Fruit fly (Drosophila melanogaster) whole organism, prepupa: ENCODE results near the gene CG3224.

ENCODE experiments used
- Blimp-1 ChIP-seq: fragments of 200-800 bp; sonication (Bioruptor generic); optimal IDR thresholded peaks from 3 replicates; lab custom pipeline; 2017; ENCODE audit warnings: missing biosample characterization, missing genetic modification characterization, mild to moderate bottlenecking, moderate library complexity, missing genetic modification reagents
- CG10631 ChIP-seq: fragments of 200-800 bp; sonication (Bioruptor generic); optimal IDR thresholded peaks from 2 replicates; lab custom pipeline; 2016; ENCODE audit warnings: missing biosample characterization, missing genetic modification characterization
- CG10669 ChIP-seq: fragments of 200-800 bp; sonication (Bioruptor generic); optimal IDR thresholded peaks from 3 replicates; lab custom pipeline; 2018; ENCODE audit warnings: missing biosample characterization, mild to moderate bottlenecking, missing genetic modification characterization, moderate library complexity
- CG11294 ChIP-seq: fragments of 200-800 bp; sonication (Bioruptor generic); IDR thresholded peaks from 2 replicates; pipeline ENCODE4 v1.3.6; 2022; ENCODE audit warnings: missing biosample characterization, missing genetic modification characterization
- CG11762 ChIP-seq: fragments of 200-800 bp; sonication (Bioruptor generic); optimal IDR thresholded peaks from 3 replicates; lab custom pipeline; 2016; ENCODE audit warnings: missing biosample characterization, missing genetic modification characterization; ENCODE audit not compliant: insufficient read depth
- CG11902 ChIP-seq: fragments of 200-800 bp; sonication (Bioruptor generic); optimal IDR thresholded peaks from 3 replicates; lab custom pipeline; 2016; ENCODE audit warnings: missing biosample characterization, missing genetic modification characterization
- CG15336 ChIP-seq: fragments of 200-800 bp; sonication (Bioruptor generic); IDR thresholded peaks from 2 replicates; pipeline ENCODE4 v1.3.6; 2022; ENCODE audit warnings: missing biosample characterization, missing genetic modification characterization
- CG16779 ChIP-seq: fragments of 200-800 bp; sonication (Bioruptor generic); optimal IDR thresholded peaks from 3 replicates; lab custom pipeline; 2017; ENCODE audit warnings: missing biosample characterization, mild to moderate bottlenecking, missing genetic modification characterization
- CG3032 ChIP-seq: fragments of 200-800 bp; optimal IDR thresholded peaks from 2 replicates; lab custom pipeline; 2019; ENCODE audit warnings: missing biosample characterization, mild to moderate bottlenecking, missing genetic modification characterization, moderate library complexity
- CG31627 ChIP-seq: fragments of 200-800 bp; sonication (Bioruptor generic); optimal IDR thresholded peaks from 3 replicates; lab custom pipeline; 2016; ENCODE audit warnings: missing biosample characterization, missing genetic modification characterization
- CG34406 ChIP-seq: fragments of 200-800 bp; sonication (Bioruptor generic); optimal IDR thresholded peaks from 3 replicates; lab custom pipeline; 2016; ENCODE audit warnings: missing biosample characterization, missing genetic modification characterization
- CG6276 ChIP-seq: fragments of 200-800 bp; sonication (Bioruptor generic); optimal IDR thresholded peaks from 2 replicates; lab custom pipeline; 2017; ENCODE audit warnings: missing biosample characterization, mild to moderate bottlenecking, missing genetic modification characterization
- CG6792 ChIP-seq: fragments of 200-800 bp; sonication (Bioruptor generic); optimal IDR thresholded peaks from 3 replicates; lab custom pipeline; 2016; ENCODE audit warnings: missing biosample characterization, missing genetic modification characterization
- CG6808 ChIP-seq: fragments of 200-800 bp; sonication (Bioruptor generic); optimal IDR thresholded peaks from 3 replicates; lab custom pipeline; 2017; ENCODE audit warnings: missing biosample characterization, missing genetic modification characterization, mild to moderate bottlenecking, moderate library complexity, missing genetic modification reagents
- CG6854 ChIP-seq: fragments of 200-800 bp; sonication (Bioruptor generic); optimal IDR thresholded peaks from 2 replicates; lab custom pipeline; 2017; ENCODE audit warnings: missing biosample characterization, mild to moderate bottlenecking, missing genetic modification characterization
- CG7368 ChIP-seq: fragments of 200-800 bp; sonication (Bioruptor generic); optimal IDR thresholded peaks from 3 replicates; lab custom pipeline; 2016; ENCODE audit warnings: missing biosample characterization, missing genetic modification characterization
- CG8119 ChIP-seq: fragments of 200-800 bp; sonication (Bioruptor generic); IDR thresholded peaks from 3 replicates; pipeline ENCODE4 v1.3.6; 2022; ENCODE audit warnings: missing biosample characterization, missing genetic modification characterization
- CG8319 ChIP-seq: fragments of 200-800 bp; sonication (Bioruptor generic); optimal IDR thresholded peaks from 3 replicates; lab custom pipeline; 2016; ENCODE audit warnings: missing biosample characterization, missing genetic modification characterization
- CG8632 ChIP-seq: fragments of 200-800 bp; sonication (Bioruptor generic); optimal IDR thresholded peaks from 3 replicates; lab custom pipeline; 2016; ENCODE audit warnings: missing biosample characterization, missing genetic modification characterization
- CG9139 ChIP-seq: fragments of 200-800 bp; sonication (Bioruptor generic); optimal IDR thresholded peaks from 3 replicates; lab custom pipeline; 2017; ENCODE audit warnings: missing biosample characterization, mild to moderate bottlenecking, missing genetic modification characterization
- Eip75B ChIP-seq: fragments of 200-800 bp; sonication (Bioruptor generic); optimal IDR thresholded peaks from 3 replicates; lab custom pipeline; 2016; ENCODE audit warnings: missing biosample characterization, missing genetic modification characterization
- Eip78C ChIP-seq: fragments of 200-800 bp; sonication (Bioruptor generic); peaks from one replicate; lab custom pipeline; 2016; ENCODE audit warnings: missing biosample characterization, missing genetic modification characterization
- Eip93F ChIP-seq: fragments of 200-800 bp; sonication (Bioruptor generic); optimal IDR thresholded peaks from 2 replicates; lab custom pipeline; 2016; ENCODE audit warnings: missing biosample characterization, mild to moderate bottlenecking, missing genetic modification characterization
- Ets96B ChIP-seq: fragments of 200-800 bp; optimal IDR thresholded peaks from 2 replicates; lab custom pipeline; 2019; ENCODE audit warnings: missing biosample characterization, mild to moderate bottlenecking, missing genetic modification characterization, moderate library complexity
- Hr38 ChIP-seq: sonication (Bioruptor generic); optimal IDR thresholded peaks from 2 replicates; lab custom pipeline; 2016; ENCODE audit warnings: missing biosample characterization, missing genetic modification characterization
- Hr39 ChIP-seq: fragments of 200-800 bp; sonication (Bioruptor generic); optimal IDR thresholded peaks from 2 replicates; lab custom pipeline; 2016; ENCODE audit warnings: missing biosample characterization, missing genetic modification characterization
- Hr4 ChIP-seq: fragments of 200-800 bp; sonication (Bioruptor generic); optimal IDR thresholded peaks from 3 replicates; lab custom pipeline; 2016; ENCODE audit warnings: missing biosample characterization, missing genetic modification characterization
- Lpt ChIP-seq: fragments of 200-800 bp; sonication (Bioruptor generic); optimal IDR thresholded peaks from 3 replicates; lab custom pipeline; 2016; ENCODE audit warnings: missing biosample characterization, missing genetic modification characterization
- Met ChIP-seq: fragments of 200-800 bp; sonication (Bioruptor generic); optimal IDR thresholded peaks from 3 replicates; lab custom pipeline; 2016; ENCODE audit warnings: missing biosample characterization, missing genetic modification characterization
- Sox102F ChIP-seq: fragments of 200-800 bp; sonication (Bioruptor generic); optimal IDR thresholded peaks from 2 replicates; lab custom pipeline; 2016; ENCODE audit warnings: missing biosample characterization, mild to moderate bottlenecking, missing genetic modification characterization
- Sox14 ChIP-seq: fragments of 200-800 bp; sonication (Bioruptor generic); optimal IDR thresholded peaks from 3 replicates; lab custom pipeline; 2016; ENCODE audit warnings: missing biosample characterization, missing genetic modification characterization
- acj6 ChIP-seq: fragments of 200-800 bp; sonication (Bioruptor generic); optimal IDR thresholded peaks from 3 replicates; lab custom pipeline; 2016; ENCODE audit warnings: missing biosample characterization, missing genetic modification characterization
- cyc ChIP-seq: fragments of 200-800 bp; sonication (Bioruptor generic); optimal IDR thresholded peaks from 3 replicates; lab custom pipeline; 2016; ENCODE audit warnings: missing biosample characterization, missing genetic modification characterization
- dac ChIP-seq: fragments of 200-800 bp; sonication (Bioruptor generic); optimal IDR thresholded peaks from 2 replicates; lab custom pipeline; 2017; ENCODE audit warnings: missing biosample characterization, mild to moderate bottlenecking, missing genetic modification characterization
- dsx ChIP-seq: fragments of 200-800 bp; optimal IDR thresholded peaks from 3 replicates; lab custom pipeline; 2019; ENCODE audit warnings: missing biosample characterization, mild to moderate bottlenecking, missing genetic modification characterization, moderate library complexity; ENCODE audit not compliant: poor library complexity, severe bottlenecking
- fd59A ChIP-seq: fragments of 200-800 bp; sonication (Bioruptor generic); optimal IDR thresholded peaks from 2 replicates; lab custom pipeline; 2017; ENCODE audit warnings: missing biosample characterization, mild to moderate bottlenecking, missing genetic modification characterization, missing genetic modification reagents
- fd85E ChIP-seq: fragments of 200-800 bp; sonication (Bioruptor generic); optimal IDR thresholded peaks from 3 replicates; lab custom pipeline; 2016; ENCODE audit warnings: missing biosample characterization, missing genetic modification characterization
- fkh ChIP-seq: fragments of 200-800 bp; sonication (Bioruptor generic); optimal IDR thresholded peaks from 3 replicates; lab custom pipeline; 2017; ENCODE audit warnings: missing biosample characterization, mild to moderate bottlenecking, missing genetic modification characterization, moderate library complexity
- lz ChIP-seq: fragments of 200-800 bp; sonication (Bioruptor generic); optimal IDR thresholded peaks from 3 replicates; lab custom pipeline; 2016; ENCODE audit warnings: missing biosample characterization, missing genetic modification characterization
- net ChIP-seq: fragments of 200-800 bp; sonication (Bioruptor generic); optimal IDR thresholded peaks from 3 replicates; lab custom pipeline; 2016; ENCODE audit warnings: missing biosample characterization, missing genetic modification characterization
- pdm3 ChIP-seq: fragments of 200-800 bp; sonication (Bioruptor generic); optimal IDR thresholded peaks from 3 replicates; lab custom pipeline; 2016; ENCODE audit warnings: missing biosample characterization, missing genetic modification characterization
- salr ChIP-seq, 2 experiments: fragments of 200-800 bp; sonication (Bioruptor generic); optimal IDR thresholded peaks; 3 replicates each; lab custom pipeline; 2016 to 2018; ENCODE audit warnings: missing biosample characterization in 2 of 2, missing genetic modification characterization in 2 of 2, mild to moderate bottlenecking in 1 of 2
- ss ChIP-seq, 2 experiments: fragments of 200-800 bp; sonication (Bioruptor generic); optimal IDR thresholded peaks; 2 replicates in 1 of 2; 3 replicates in 1 of 2; lab custom pipeline; 2017 to 2018; ENCODE audit warnings: mild to moderate bottlenecking in 2 of 2, missing biosample characterization in 2 of 2, missing genetic modification characterization in 2 of 2, moderate library complexity in 1 of 2
- svp ChIP-seq: fragments of 200-800 bp; sonication (Bioruptor generic); peaks from one replicate; lab custom pipeline; 2016; ENCODE audit warnings: missing biosample characterization, missing genetic modification characterization
- topi ChIP-seq: fragments of 200-800 bp; sonication (Bioruptor generic); optimal IDR thresholded peaks from 3 replicates; lab custom pipeline; 2016; ENCODE audit warnings: missing biosample characterization, missing genetic modification characterization
- vri ChIP-seq: fragments of 200-800 bp; sonication (Bioruptor generic); optimal IDR thresholded peaks from 3 replicates; lab custom pipeline; 2016; ENCODE audit warnings: missing biosample characterization, mild to moderate bottlenecking, missing genetic modification characterization

The CG3224 gene

DNA sequence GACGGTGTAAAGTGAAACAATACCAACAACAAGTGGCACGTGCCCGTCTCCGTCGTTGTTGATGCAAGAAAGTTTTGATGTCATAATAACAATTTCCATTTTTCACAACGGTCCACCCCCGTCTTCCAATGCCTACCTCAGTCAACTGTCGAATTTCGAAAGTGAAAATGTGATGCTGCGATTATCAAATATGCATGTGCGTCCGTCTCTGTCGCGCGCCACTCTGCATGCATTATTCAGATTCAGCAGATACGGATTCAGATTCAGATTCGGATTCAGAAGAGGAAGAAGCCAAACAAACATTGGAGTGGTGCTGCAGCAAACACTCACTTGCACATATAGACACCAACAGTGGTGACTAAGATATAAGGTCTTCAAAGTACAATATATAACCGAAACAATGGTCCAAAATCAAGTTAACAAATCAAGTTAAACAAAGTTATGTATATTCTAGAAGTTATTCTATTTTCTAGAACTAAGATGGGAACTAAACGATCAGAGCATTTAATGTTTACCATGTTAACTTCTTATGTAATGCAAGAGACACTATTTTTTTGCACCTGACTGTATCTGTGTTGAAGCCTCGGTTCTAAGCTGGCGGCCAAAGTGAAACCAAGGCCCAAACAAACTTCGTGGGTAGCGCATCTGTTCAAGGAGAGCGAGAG is 18.5 kb downstream of the CG3224 start (continued):
- TF ChIP-seq pdm3 (GFP tag; lab: Kevin White, UChicago) = peak; percentile 60
- TF ChIP-seq CG11294 (GFP tag; lab: Robert Waterston, UW) = peak; percentile 42; the same call in 1 of the 2 replicates
- no peak for TF ChIP-seq fd85E (GFP tag; lab: Kevin White, UChicago)
- peak; percentile 84 for TF ChIP-seq svp (GFP tag; lab: Kevin White, UChicago)
- peak; percentile 50 for TF ChIP-seq Sox14
- TF ChIP-seq CG31627 (GFP tag; lab: Kevin White, UChicago) = peak; percentile 32
- no peak for TF ChIP-seq dac (GFP tag; lab: Kevin White, UChicago)
- TF ChIP-seq CG15336 (GFP tag; lab: Robert Waterston, UW) = peak; percentile 81
- TF ChIP-seq Met = peak; percentile 61
- peak; percentile 31 for TF ChIP-seq acj6 (GFP tag; lab: Kevin White, UChicago)
- peak; percentile 44 for TF ChIP-seq cyc (GFP tag; lab: Kevin White, UChicago)
- peak; percentile 61 for TF ChIP-seq CG10631
- no peak for TF ChIP-seq CG6854 (GFP tag; lab: Kevin White, UChicago)
- TF ChIP-seq Eip75B (GFP tag; lab: Kevin White, UChicago) = peak; percentile 64
- peak; percentile 77 for TF ChIP-seq CG8119
- TF ChIP-seq CG9139 (GFP tag; lab: Kevin White, UChicago) = no peak
- TF ChIP-seq CG10669 (GFP tag; lab: Kevin White, UChicago) = peak; percentile 35
- peak; percentile 85 for TF ChIP-seq Eip78C
- no peak for TF ChIP-seq CG8319 (GFP tag; lab: Kevin White, UChicago)
- peak; percentile 11 for TF ChIP-seq Blimp-1 (GFP tag; lab: Kevin White, UChicago)

DNA sequence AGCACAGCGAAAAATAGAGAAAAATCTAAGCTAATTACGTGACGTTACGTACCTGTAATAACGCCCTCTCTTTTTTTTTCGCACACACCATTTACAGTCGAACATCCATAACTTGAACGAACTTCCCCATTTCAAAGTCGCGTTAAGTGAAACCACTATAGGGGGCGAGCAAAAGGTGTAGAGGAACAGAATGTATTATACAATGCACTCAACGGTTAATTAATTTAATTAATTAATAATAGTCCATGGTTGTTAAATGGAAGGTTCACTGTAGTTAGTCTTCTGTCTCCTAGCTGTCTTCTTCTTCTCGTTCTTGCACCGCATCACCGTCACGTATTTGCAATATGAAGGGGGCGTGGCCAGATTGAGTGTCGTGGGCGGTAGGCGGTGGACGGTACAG is 19.7 kb downstream of the CG3224 start:
- TF ChIP-seq dac (GFP tag; lab: Kevin White, UChicago) = peak; percentile 11
- peak; percentile 10 for TF ChIP-seq CG6792 (GFP tag; lab: Kevin White, UChicago)
- TF ChIP-seq Eip75B (GFP tag; lab: Kevin White, UChicago) = peak; percentile 50
- TF ChIP-seq CG15336 (GFP tag; lab: Robert Waterston, UW) = peak; percentile 67
- TF ChIP-seq topi = peak; percentile 6
- TF ChIP-seq Eip93F (GFP tag; lab: Kevin White, UChicago) = no peak
- TF ChIP-seq CG10631 = peak; percentile 19
- TF ChIP-seq CG8119 = peak; percentile 53; the same call in 1 of the 3 replicates
- no peak for TF ChIP-seq Ets96B (tag; lab: Kevin White, UChicago)
- peak; percentile 72 for TF ChIP-seq Hr4 (GFP tag; lab: Kevin White, UChicago)
- peak in 1 of 2 experiments; percentile 29 for TF ChIP-seq salr (GFP tag; optimal IDR thresholded peaks at IDR 0.05; lab: Kevin White, UChicago)
- TF ChIP-seq CG6854 (GFP tag; lab: Kevin White, UChicago) = no peak
- peak; percentile 44 for TF ChIP-seq lz
- no peak for TF ChIP-seq acj6 (GFP tag; lab: Kevin White, UChicago)
- no peak for TF ChIP-seq Lpt
- no peak for TF ChIP-seq dsx (GFP tag; lab: Kevin White, UChicago)
- no peak for TF ChIP-seq CG6808 (GFP tag; lab: Kevin White, UChicago)
- TF ChIP-seq fkh (GFP tag; lab: Kevin White, UChicago) = no peak
- TF ChIP-seq cyc (GFP tag; lab: Kevin White, UChicago) = no peak
- no peak for TF ChIP-seq CG11762 (GFP tag; lab: Kevin White, UChicago)
- peak; percentile 29 for TF ChIP-seq CG6276 (GFP tag; lab: Kevin White, UChicago)
- no peak for TF ChIP-seq CG11902 (GFP tag; lab: Kevin White, UChicago)
- no peak for TF ChIP-seq fd59A (GFP tag; lab: Kevin White, UChicago)
- TF ChIP-seq fd85E (GFP tag; lab: Kevin White, UChicago) = no peak
- TF ChIP-seq CG8632 (GFP tag; lab: Kevin White, UChicago) = no peak
- no peak for TF ChIP-seq CG31627 (GFP tag; lab: Kevin White, UChicago)
- TF ChIP-seq Hr39 (GFP tag; lab: Kevin White, UChicago) = peak; percentile 16
- peak; percentile 11 for TF ChIP-seq CG3032 (tag; lab: Kevin White, UChicago)
- no peak for TF ChIP-seq ss (GFP tag; optimal IDR thresholded peaks at IDR 0.05; lab: Kevin White, UChicago)
- TF ChIP-seq Sox14 = no peak
- TF ChIP-seq Blimp-1 (GFP tag; lab: Kevin White, UChicago) = no peak
- TF ChIP-seq CG16779 (tag; lab: Kevin White, UChicago) = no peak
- TF ChIP-seq Hr38 (GFP tag; lab: Kevin White, UChicago) = no peak
- TF ChIP-seq CG7368 (GFP tag; lab: Kevin White, UChicago) = peak; percentile 5
- peak; percentile 72 for TF ChIP-seq Eip78C
- TF ChIP-seq net = no peak
- TF ChIP-seq CG8319 (GFP tag; lab: Kevin White, UChicago) = no peak
- no peak for TF ChIP-seq CG34406 (GFP tag; lab: Kevin White, UChicago)
- peak; percentile 26 for TF ChIP-seq Met
- TF ChIP-seq vri (GFP tag; lab: Kevin White, UChicago) = no peak
- no peak for TF ChIP-seq Sox102F (GFP tag; lab: Kevin White, UChicago)
